Worm (Caenorhabditis elegans): ENCODE results near the gene srd-18.

Gene srd-18

DNA sequence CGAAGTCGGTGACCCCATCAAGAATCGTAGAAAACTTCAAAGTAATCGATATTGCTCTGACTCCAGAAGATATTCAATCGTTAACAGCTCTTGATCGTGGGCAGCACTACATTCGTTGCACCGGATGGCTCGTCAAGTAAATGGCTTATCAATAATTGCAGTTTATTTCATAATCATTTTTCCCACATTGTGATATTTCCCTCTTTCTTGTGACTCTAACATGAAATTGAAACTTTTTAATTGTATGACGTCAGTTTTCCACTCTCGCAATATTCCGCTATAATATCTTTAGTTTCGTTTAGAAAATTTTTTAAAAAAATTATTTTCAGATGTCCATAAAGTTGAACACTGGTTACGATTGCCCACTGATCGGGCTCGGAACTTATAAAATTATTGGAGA, 18.8 kb downstream of the srd-18 start, which contains the start of gene F53F1.3:
Gene F53F1.3, plus strand, starts transcription at position 330 of the 400 bp plus-strand sequence.
- TF ChIP-seq hlh-30 (tag; optimal IDR thresholded peaks at IDR 0.05; ENCODE audit: insufficient read depth) (peak; percentile 21), nhr-11 (tag; optimal IDR thresholded peaks at IDR 0.05) (no peak), nhr-102 (tag; optimal IDR thresholded peaks at IDR 0.05) (no peak), ces-1 (GFP tag; optimal IDR thresholded peaks at IDR 0.05) (no peak), snpc-4 (tag; optimal IDR thresholded peaks at IDR 0.05) (no peak), spr-3 (GFP tag; optimal IDR thresholded peaks at IDR 0.05) (no peak), duxl-1 (tag; optimal IDR thresholded peaks at IDR 0.05; ENCODE audit: poor library complexity) (no peak), zip-11 (GFP tag; IDR thresholded peaks at IDR 0.05) (no peak), dve-1 (tag; optimal IDR thresholded peaks at IDR 0.05; ENCODE audit: insufficient read depth) (peak; percentile 7), egl-43 (GFP tag; IDR thresholded peaks at IDR 0.05) (no peak), lin-1 (GFP tag; IDR thresholded peaks at IDR 0.05) (no peak), lim-7 (GFP tag; IDR thresholded peaks at IDR 0.05) (no peak), arid-1 (GFP tag; conservative IDR thresholded peaks at IDR 0.05) (no peak), pqm-1 (tag; optimal IDR thresholded peaks at IDR 0.05) (peak; percentile 41), hlh-11 (tag; optimal IDR thresholded peaks at IDR 0.05) (peak; percentile 25), T20F7.1 (GFP tag; optimal IDR thresholded peaks at IDR 0.05) (peak; percentile 22), dmd-9 (GFP tag; IDR thresholded peaks at IDR 0.05) (no peak), lin-15B (tag; optimal IDR thresholded peaks at IDR 0.05) (no peak), nhr-77 (tag; optimal IDR thresholded peaks at IDR 0.05) (no peak), nhr-41 (GFP tag; IDR thresholded peaks at IDR 0.05) (no peak), nhr-76 (tag; optimal IDR thresholded peaks at IDR 0.05) (no peak), zfp-3 (GFP tag; conservative IDR thresholded peaks at IDR 0.05) (no peak)

DNA sequence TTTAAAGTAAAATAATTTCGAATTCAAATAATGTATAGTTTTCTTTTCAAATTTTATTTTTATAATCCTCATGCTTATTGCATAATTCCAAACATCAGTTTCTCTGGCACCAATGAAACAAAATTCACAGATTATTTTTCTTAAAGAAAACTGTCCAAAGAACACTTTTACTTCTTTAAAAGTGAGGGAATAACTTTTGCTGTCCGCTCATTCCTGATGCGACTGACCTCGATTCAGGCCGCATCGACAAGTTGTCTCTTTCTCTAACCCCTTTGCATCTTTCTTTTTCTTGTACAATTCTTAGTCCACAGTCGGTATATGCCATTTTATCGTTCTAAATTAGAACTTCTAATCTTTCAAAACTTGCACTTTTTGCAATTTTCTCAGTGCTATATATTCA, 20.2 kb downstream of the srd-18 start, which contains the start of gene F53F1.2:
Gene F53F1.2, plus strand, starts transcription at position 306 of the 400 bp plus-strand sequence.
- TF ChIP-seq nhr-28 (tag; optimal IDR thresholded peaks at IDR 0.05), result peak; percentile 11
- TF ChIP-seq aha-1 (tag), result peak; percentile 91
- no peak for TF ChIP-seq snpc-4 (tag; optimal IDR thresholded peaks at IDR 0.05)
- no peak for TF ChIP-seq ZK546.5 (tag; optimal IDR thresholded peaks at IDR 0.05)
- TF ChIP-seq zag-1 (tag; optimal IDR thresholded peaks at IDR 0.05), result no peak
- TF ChIP-seq fos-1 (tag; optimal IDR thresholded peaks at IDR 0.05), result no peak
- no peak for TF ChIP-seq ctbp-1 (GFP tag; IDR thresholded peaks at IDR 0.05)
- TF ChIP-seq ceh-44 (GFP tag; IDR thresholded peaks at IDR 0.05), result no peak
- no peak for TF ChIP-seq madf-9 (GFP tag; conservative IDR thresholded peaks at IDR 0.05)
- no peak for TF ChIP-seq lin-15B (tag; optimal IDR thresholded peaks at IDR 0.05)
- TF ChIP-seq F26F4.8 (GFP tag; conservative IDR thresholded peaks at IDR 0.05), result no peak
- TF ChIP-seq ceh-28 (tag; optimal IDR thresholded peaks at IDR 0.05), result no peak

DNA sequence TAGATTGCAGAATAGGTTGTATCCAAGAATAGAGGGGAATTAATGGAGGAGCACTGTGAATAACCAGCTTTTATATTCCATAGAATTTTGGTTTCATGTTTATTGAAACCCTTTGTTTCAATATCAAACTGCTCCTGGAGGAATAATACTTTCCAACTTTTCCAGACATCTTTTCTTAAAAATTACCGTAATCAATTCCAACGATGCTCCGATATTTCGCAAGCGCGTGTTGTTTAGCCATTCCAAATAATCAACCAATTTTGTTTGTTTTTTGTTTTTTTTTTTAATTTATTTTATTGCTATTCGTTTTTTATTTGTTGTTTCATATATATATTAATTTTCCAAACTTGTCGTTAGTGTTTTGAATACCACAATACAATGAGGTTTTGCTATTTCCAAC, 20.6 kb downstream of the srd-18 start, which contains the start of gene cutl-1:
Gene cutl-1, minus strand, starts transcription at position 83 of the 400 bp plus-strand sequence.
- TF ChIP-seq ama-1 (optimal IDR thresholded peaks at IDR 0.05) (no peak), daf-12 (tag; optimal IDR thresholded peaks at IDR 0.05) (no peak), madf-5 (GFP tag; IDR thresholded peaks at IDR 0.05) (no peak), F37D6.2 (tag; optimal IDR thresholded peaks at IDR 0.05) (no peak), rbr-2 (tag; optimal IDR thresholded peaks at IDR 0.05) (no peak), spr-1 (tag; optimal IDR thresholded peaks at IDR 0.05) (no peak), arid-1 (GFP tag; conservative IDR thresholded peaks at IDR 0.05) (no peak), Y48G9A.11 (GFP tag; IDR thresholded peaks at IDR 0.05) (peak; percentile 94), D1046.2 (GFP tag; IDR thresholded peaks at IDR 0.05) (no peak), hmg-1.1 (GFP tag; IDR thresholded peaks at IDR 0.05) (no peak), nhr-237 (tag; optimal IDR thresholded peaks at IDR 0.05) (no peak), T20F7.1 (GFP tag; optimal IDR thresholded peaks at IDR 0.05) (peak; percentile 74), ztf-7 (tag; optimal IDR thresholded peaks at IDR 0.05) (no peak), nhr-42 (GFP tag; IDR thresholded peaks at IDR 0.05) (no peak), mes-2 (tag; optimal IDR thresholded peaks at IDR 0.05; ENCODE audit: poor library complexity, severe bottlenecking) (no peak), tag-97 (GFP tag; IDR thresholded peaks at IDR 0.05) (no peak), snpc-1.2 (GFP tag; IDR thresholded peaks at IDR 0.05) (no peak), R02D3.7 (tag; optimal IDR thresholded peaks at IDR 0.05) (no peak), nhr-10 (tag; optimal IDR thresholded peaks at IDR 0.05) (no peak), dmd-8 (GFP tag; IDR thresholded peaks at IDR 0.05) (no peak), pha-4 (GFP tag; IDR thresholded peaks at IDR 0.05) (no peak), pha-4 (tag; optimal IDR thresholded peaks at IDR 0.05) (no peak)

Data from whole organism, L4 larva.